Worm (Caenorhabditis elegans) whole organism, L2 larva: ENCODE results near the gene C14F11.7.

ENCODE experiments used
- ZK546.5 ChIP-seq: sonication (generic microtip); optimal IDR thresholded peaks from 2 replicates; lab custom pipeline; 2017; ENCODE audit warnings: missing biosample characterization, missing genetic modification characterization
- aly-2 ChIP-seq: fragments of 150-350 bp; optimal IDR thresholded peaks from 2 replicates; lab custom pipeline; 2014; ENCODE audit warnings: missing biosample characterization, missing genetic modification characterization
- ceh-82 ChIP-seq: fragments of 150-350 bp; optimal IDR thresholded peaks from 2 replicates; lab custom pipeline; 2014; ENCODE audit warnings: missing biosample characterization, missing genetic modification characterization
- gmeb-1 ChIP-seq: fragments of 150-350 bp; optimal IDR thresholded peaks from 2 replicates; lab custom pipeline; 2014; ENCODE audit warnings: missing biosample characterization, missing genetic modification characterization
- lin-11 ChIP-seq: fragments of 150-350 bp; sonication (generic microtip); optimal IDR thresholded peaks from 2 replicates; lab custom pipeline; 2014; ENCODE audit warnings: missing biosample characterization, missing genetic modification characterization, inconsistent platforms, mixed read lengths
- lin-13 ChIP-seq: fragments of 150-350 bp; optimal IDR thresholded peaks from 2 replicates; lab custom pipeline; 2014; ENCODE audit warnings: missing biosample characterization, missing genetic modification reagents, missing genetic modification characterization
- lin-39 ChIP-seq: fragments of 150-350 bp; optimal IDR thresholded peaks from 2 replicates; lab custom pipeline; 2014; ENCODE audit warnings: missing biosample characterization, missing genetic modification reagents, missing genetic modification characterization
- lsy-2 ChIP-seq, 2 experiments: fragments of 150-350 bp in 1 of 2; sonication (generic microtip) in 1 of 2; optimal IDR thresholded peaks; 2 replicates each; lab custom pipeline; 2014 to 2017; ENCODE audit warnings: missing biosample characterization in 2 of 2, missing genetic modification characterization in 2 of 2
- nhr-11 ChIP-seq: fragments of 150-350 bp; optimal IDR thresholded peaks from 2 replicates; lab custom pipeline; 2014; ENCODE audit warnings: missing biosample characterization, missing genetic modification characterization
- nhr-237 ChIP-seq: fragments of 150-350 bp; optimal IDR thresholded peaks from 2 replicates; lab custom pipeline; 2014; ENCODE audit warnings: missing biosample characterization, missing genetic modification characterization
- snpc-4 ChIP-seq: fragments of 150-350 bp; optimal IDR thresholded peaks from 2 replicates; lab custom pipeline; 2014; ENCODE audit warnings: missing biosample characterization, missing genetic modification characterization
- unc-39 ChIP-seq: fragments of 150-350 bp; optimal IDR thresholded peaks from 2 replicates; lab custom pipeline; 2014; ENCODE audit warnings: missing biosample characterization, missing genetic modification characterization
- zag-1 ChIP-seq: fragments of 150-350 bp; optimal IDR thresholded peaks from 2 replicates; lab custom pipeline; 2014; ENCODE audit warnings: missing biosample characterization, missing genetic modification characterization
- ztf-1 ChIP-seq: fragments of 200-800 bp; sonication (Bioruptor generic); conservative IDR thresholded peaks from 2 replicates; pipeline ENCODE4 v1.3.6; 2022; ENCODE audit warnings: missing genetic modification characterization, missing compliant biosample characterization

ce11 chrX:6248778-6249658, 40.7 kb upstream of the C14F11.7 start:
- no peak for TF ChIP-seq nhr-11 (tag; lab: Kevin White, UChicago)
- TF ChIP-seq lsy-2 (tag; optimal IDR thresholded peaks at IDR 0.05; lab: Kevin White, UChicago), result no peak
- TF ChIP-seq lin-11 (tag; lab: Kevin White, UChicago), result no peak
- TF ChIP-seq lin-13 (GFP tag; lab: Kevin White, UChicago), result no peak
- TF ChIP-seq snpc-4 (tag; lab: Kevin White, UChicago), result no peak
- no peak for TF ChIP-seq zag-1 (tag; lab: Kevin White, UChicago)
- no peak for TF ChIP-seq lin-39 (tag; lab: Kevin White, UChicago)
- no peak for TF ChIP-seq nhr-237 (tag; lab: Kevin White, UChicago)
- no peak for TF ChIP-seq aly-2 (tag; lab: Kevin White, UChicago)
- no peak for TF ChIP-seq unc-39 (tag; lab: Kevin White, UChicago)
- no peak for TF ChIP-seq ceh-82
- TF ChIP-seq gmeb-1 (tag; lab: Kevin White, UChicago), result no peak
- no peak for TF ChIP-seq ztf-1 (GFP tag; lab: Robert Waterston, UW)
- no peak for TF ChIP-seq ZK546.5 (tag; lab: Kevin White, UChicago)
